Fruit fly (Drosophila melanogaster): ENCODE results near the gene CG32536.

Gene CG32536

dm6 chrX:19322945-19323834 is 46.5 kb upstream of the CG32536 start (continued):
- TF ChIP-seq CG11085 (GFP tag; IDR thresholded peaks at IDR 0.05): 0 out of 2 replicates have a peak, but pooled peaks have one; percentile 10
- TF ChIP-seq zfh1 (GFP tag; IDR thresholded peaks at IDR 0.05): peak; percentile 58
- TF ChIP-seq Med (GFP tag): peak; percentile 54
- TF ChIP-seq CG11560 (tag; IDR thresholded peaks at IDR 0.05): no peak
- TF ChIP-seq peb (GFP tag; IDR thresholded peaks at IDR 0.05): 0 out of 2 replicates have a peak, but pooled peaks have one; percentile 12
- TF ChIP-seq aop (GFP tag; IDR thresholded peaks at IDR 0.05): no peak
- peak in 1 of 2 experiments; percentile 4 for TF ChIP-seq chif (GFP tag; optimal IDR thresholded peaks at IDR 0.05)
- 0 out of 3 replicates have a peak, but pooled peaks have one; percentile 38 for TF ChIP-seq CG34224 (GFP tag; IDR thresholded peaks at IDR 0.05; ENCODE audit: partially characterized antibody)
- TF ChIP-seq z (GFP tag; IDR thresholded peaks at IDR 0.05): no peak
- TF ChIP-seq Chrac-16 (GFP tag; optimal IDR thresholded peaks at IDR 0.05): no peak
- peak; percentile 11 for TF ChIP-seq phol (tag; optimal IDR thresholded peaks at IDR 0.05)
- no peak for TF ChIP-seq maf-S (GFP tag; optimal IDR thresholded peaks at IDR 0.05)
- TF ChIP-seq CG14441 (GFP tag; IDR thresholded peaks at IDR 0.05): peak; percentile 32; the same call in 1 of the 2 replicates
- TF ChIP-seq CG17359 (tag; optimal IDR thresholded peaks at IDR 0.05): no peak
- 0 out of 3 replicates have a peak, but pooled peaks have one; percentile 23 for TF ChIP-seq CG3726 (GFP tag; IDR thresholded peaks at IDR 0.05)
- no peak for TF ChIP-seq pan (optimal IDR thresholded peaks at IDR 0.05)
- peak in 1 of 2 experiments; percentile 50 for TF ChIP-seq pan (GFP tag; optimal IDR thresholded peaks at IDR 0.05 in 1 of 2, IDR thresholded peaks at IDR 0.05 in 1 of 2)
- no peak for TF ChIP-seq run (tag; optimal IDR thresholded peaks at IDR 0.05)
- TF ChIP-seq trem (tag; optimal IDR thresholded peaks at IDR 0.05): peak; percentile 24
- no peak for TF ChIP-seq CG9609 (GFP tag; optimal IDR thresholded peaks at IDR 0.05)

- TF ChIP-seq Lim3 (GFP tag; IDR thresholded peaks at IDR 0.05) (peak; percentile 84), aop (GFP tag; IDR thresholded peaks at IDR 0.05) (no peak), CG2875 (GFP tag; optimal IDR thresholded peaks at IDR 0.05) (peak; percentile 91), dm (GFP tag; optimal IDR thresholded peaks at IDR 0.05) (peak; percentile 67), luna (GFP tag; optimal IDR thresholded peaks at IDR 0.05) (no peak), CG13287 (GFP tag; IDR thresholded peaks at IDR 0.05; ENCODE audit: partially characterized antibody) (peak; percentile 30; the same call in 1 of the 2 replicates), hth (optimal IDR thresholded peaks at IDR 0.05) (no peak), Ada2b (GFP tag; IDR thresholded peaks at IDR 0.05) (peak; percentile 91), sima (GFP tag; optimal IDR thresholded peaks at IDR 0.05) (peak; percentile 47), salm (tag; optimal IDR thresholded peaks at IDR 0.05) (peak; percentile 92), CG6791 (GFP tag; IDR thresholded peaks at IDR 0.05; ENCODE audit: partially characterized antibody) (0 out of 3 replicates have a peak, but pooled peaks have one; percentile 48), CG15479 (GFP tag; optimal IDR thresholded peaks at IDR 0.05) (peak; percentile 66), CkIIα-i1 (GFP tag; IDR thresholded peaks at IDR 0.05) (peak; percentile 83), jing (GFP tag; optimal IDR thresholded peaks at IDR 0.05) (peak; percentile 83), org-1 (GFP tag; optimal IDR thresholded peaks at IDR 0.05) (peak; percentile 93), Gsc (GFP tag; IDR thresholded peaks at IDR 0.05) (peak; percentile 90), CG7745 (tag; optimal IDR thresholded peaks at IDR 0.05) (peak; percentile 30), CG7372 (GFP tag; IDR thresholded peaks at IDR 0.05) (peak; percentile 93), CG12071 (GFP tag; optimal IDR thresholded peaks at IDR 0.05) (peak; percentile 86), CG43689 (GFP tag; IDR thresholded peaks at IDR 0.05) (peak; percentile 82), CG9437 (GFP tag; optimal IDR thresholded peaks at IDR 0.05) (peak; percentile 89), CG31224 (GFP tag; IDR thresholded peaks at IDR 0.05) (peak; percentile 87), CG11093 (GFP tag; IDR thresholded peaks at IDR 0.05) (peak; percentile 93), CG2202 (tag; optimal IDR thresholded peaks at IDR 0.05) (peak; percentile 87), chm (GFP tag; IDR thresholded peaks at IDR 0.05) (peak; percentile 91), CG9932 (GFP tag; IDR thresholded peaks at IDR 0.05) (peak; percentile 91), en (GFP tag; optimal IDR thresholded peaks at IDR 0.05) (peak; percentile 72), scrt (GFP tag; optimal IDR thresholded peaks at IDR 0.05) (peak; percentile 89)
Measured at dm6 chrX:19321820-19322708, 45.4 kb upstream of the CG32536 start, which contains the start of gene out. TSS of gene out (minus strand) at chrX:19322106.

All from whole organism, embryonic.